Fruit fly (Drosophila melanogaster) whole organism, pupa: ENCODE data around the gene tfc.

Source experiments
- CG10348 ChIP-seq: fragments of 200-800 bp; sonication (Bioruptor generic); IDR thresholded peaks from 2 replicates; pipeline ENCODE4 v1.3.6; 2022; ENCODE audit warnings: missing biosample characterization, missing genetic modification characterization
- CG12605 ChIP-seq: fragments of 200-800 bp; sonication (Bioruptor generic); IDR thresholded peaks from 2 replicates; pipeline ENCODE4 v1.3.6; 2022; ENCODE audit warnings: missing biosample characterization, missing genetic modification characterization
- CG13204 ChIP-seq: fragments of 200-800 bp; sonication (Bioruptor generic); optimal IDR thresholded peaks from 2 replicates; lab custom pipeline; 2018; ENCODE audit warnings: missing biosample characterization, mild to moderate bottlenecking, missing genetic modification characterization, moderate library complexity
- CG14655 ChIP-seq: fragments of 200-800 bp; sonication (Bioruptor generic); optimal IDR thresholded peaks from 3 replicates; lab custom pipeline; 2017; ENCODE audit warnings: mild to moderate bottlenecking, missing biosample characterization, missing genetic modification reagents, missing genetic modification characterization
- CG15710 ChIP-seq: fragments of 200-800 bp; sonication (Bioruptor generic); optimal IDR thresholded peaks from 2 replicates; lab custom pipeline; 2018; ENCODE audit warnings: missing biosample characterization, mild to moderate bottlenecking, missing genetic modification characterization, moderate library complexity
- CG17806 ChIP-seq: fragments of 200-800 bp; sonication (Bioruptor generic); optimal IDR thresholded peaks from 2 replicates; lab custom pipeline; 2018; ENCODE audit warnings: missing biosample characterization, mild to moderate bottlenecking, missing genetic modification characterization, moderate library complexity
- CG32121 ChIP-seq: fragments of 200-800 bp; sonication (Bioruptor generic); IDR thresholded peaks from 2 replicates; pipeline ENCODE4 v1.3.6; 2022; ENCODE audit warnings: missing biosample characterization, missing genetic modification characterization
- CG34367 ChIP-seq: fragments of 200-800 bp; sonication (Bioruptor generic); optimal IDR thresholded peaks from 2 replicates; lab custom pipeline; 2018; ENCODE audit warnings: missing biosample characterization, mild to moderate bottlenecking, missing genetic modification characterization
- CG4496 ChIP-seq: fragments of 200-800 bp; sonication (Bioruptor generic); IDR thresholded peaks from 3 replicates; pipeline ENCODE4 v1.3.6; 2022; ENCODE audit warnings: missing biosample characterization, missing genetic modification characterization
- CG8159 ChIP-seq: fragments of 200-800 bp; sonication (Bioruptor generic); optimal IDR thresholded peaks from 3 replicates; lab custom pipeline; 2018; ENCODE audit warnings: missing biosample characterization, mild to moderate bottlenecking, missing genetic modification characterization, moderate library complexity
- CG8301 ChIP-seq: fragments of 200-800 bp; sonication (Bioruptor generic); optimal IDR thresholded peaks from 2 replicates; lab custom pipeline; 2018; ENCODE audit warnings: missing biosample characterization, mild to moderate bottlenecking, missing genetic modification characterization
- CG9948 ChIP-seq: fragments of 200-800 bp; sonication (Bioruptor generic); optimal IDR thresholded peaks from 2 replicates; lab custom pipeline; 2018; ENCODE audit warnings: missing biosample characterization, mild to moderate bottlenecking, missing genetic modification characterization, moderate library complexity
- D1 ChIP-seq: fragments of 200-800 bp; sonication (Bioruptor generic); optimal IDR thresholded peaks from 2 replicates; lab custom pipeline; 2018; ENCODE audit warnings: missing biosample characterization, mild to moderate bottlenecking, missing genetic modification characterization, moderate library complexity
- EcR ChIP-seq: fragments of 200-800 bp; sonication (Bioruptor generic); optimal IDR thresholded peaks from 3 replicates; lab custom pipeline; 2019; ENCODE audit warnings: missing biosample characterization, missing genetic modification characterization, mild to moderate bottlenecking, moderate library complexity, missing genetic modification reagents
- Ets98B ChIP-seq: fragments of 200-800 bp; sonication (Bioruptor generic); IDR thresholded peaks from 2 replicates; pipeline ENCODE4 v1.3.6; 2022; ENCODE audit warnings: missing biosample characterization, missing genetic modification characterization
- Pif1A ChIP-seq: fragments of 200-800 bp; sonication (Bioruptor generic); optimal IDR thresholded peaks from 3 replicates; lab custom pipeline; 2016; ENCODE audit warnings: missing biosample characterization, missing genetic modification characterization
- Pif1B ChIP-seq: fragments of 200-800 bp; sonication (Bioruptor generic); optimal IDR thresholded peaks from 3 replicates; lab custom pipeline; 2016; ENCODE audit warnings: missing biosample characterization, missing genetic modification characterization
- Snoo ChIP-seq: fragments of 200-800 bp; sonication (Bioruptor generic); optimal IDR thresholded peaks from 3 replicates; lab custom pipeline; 2017; ENCODE audit warnings: missing biosample characterization, mild to moderate bottlenecking, missing genetic modification characterization, inconsistent platforms
- fd96Ca ChIP-seq: fragments of 200-800 bp; sonication (Bioruptor generic); IDR thresholded peaks from 3 replicates; pipeline ENCODE4 v1.3.6; 2022; ENCODE audit warnings: missing biosample characterization, missing genetic modification characterization
- gl ChIP-seq: fragments of 200-800 bp; sonication (Bioruptor generic); optimal IDR thresholded peaks from 2 replicates; lab custom pipeline; 2018; ENCODE audit warnings: missing biosample characterization, mild to moderate bottlenecking, missing genetic modification characterization
- rn ChIP-seq: fragments of 200-800 bp; sonication (Bioruptor generic); IDR thresholded peaks from 2 replicates; pipeline ENCODE4 v1.3.6; 2022; ENCODE audit warnings: missing biosample characterization, missing genetic modification characterization

Gene tfc

DNA sequence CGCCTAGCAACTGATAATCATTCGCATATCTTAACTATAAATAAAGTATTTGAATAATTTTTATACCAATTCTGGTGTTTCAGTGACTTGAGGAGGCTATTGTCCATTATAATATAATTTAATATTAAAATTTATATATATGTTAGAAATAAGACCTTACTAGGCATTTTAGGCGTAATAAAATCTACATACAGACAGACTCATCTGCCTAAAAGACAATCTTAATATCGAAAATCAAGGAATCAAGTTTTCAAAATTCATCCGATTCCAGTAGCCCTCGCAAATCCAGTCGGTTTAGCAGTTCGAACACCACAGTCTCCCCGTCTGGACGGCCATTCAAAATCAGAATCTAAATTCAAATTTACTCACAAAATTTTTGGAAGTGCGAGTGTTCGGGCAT, 4.5 kb upstream of the tfc start, which contains the start of the genes CG9130 and CG9133:
Gene CG9130, plus strand, starts transcription at position 301 of the 400 bp plus-strand sequence.
Gene CG9133, plus strand, starts transcription at position 301 of the 400 bp plus-strand sequence.
- TF ChIP-seq rn (no peak), Snoo (tag; lab: Kevin White, UChicago) (no peak), CG34367 (tag; lab: Kevin White, UChicago) (no peak), Pif1A (GFP tag; lab: Kevin White, UChicago) (no peak), fd96Ca (GFP tag; lab: Robert Waterston, UW) (no peak), CG15710 (tag; lab: Kevin White, UChicago) (no peak), CG12605 (GFP tag; lab: Robert Waterston, UW) (no peak), Ets98B (no peak), CG8159 (tag; lab: Kevin White, UChicago) (no peak), EcR (GFP tag; lab: Kevin White, UChicago) (no peak), Pif1B (GFP tag; lab: Kevin White, UChicago) (no peak), CG17806 (tag; lab: Kevin White, UChicago) (no peak), CG4496 (GFP tag; lab: Robert Waterston, UW) (no peak), D1 (tag; lab: Kevin White, UChicago) (no peak), CG8301 (no peak)
- TF ChIP-seq, all 21 proteins: peak for 0

- no peak for TF ChIP-seq rn
- TF ChIP-seq CG10348 (GFP tag; lab: Robert Waterston, UW): no peak
- no peak for TF ChIP-seq fd96Ca (GFP tag; lab: Robert Waterston, UW)
- no peak for TF ChIP-seq Pif1A (GFP tag; lab: Kevin White, UChicago)
- no peak for TF ChIP-seq CG15710 (tag; lab: Kevin White, UChicago)
- no peak for TF ChIP-seq CG32121
- TF ChIP-seq Pif1B (GFP tag; lab: Kevin White, UChicago): no peak
- no peak for TF ChIP-seq CG12605 (GFP tag; lab: Robert Waterston, UW)
- TF ChIP-seq D1 (tag; lab: Kevin White, UChicago): no peak
- TF ChIP-seq CG8159 (tag; lab: Kevin White, UChicago): no peak
- TF ChIP-seq EcR (GFP tag; lab: Kevin White, UChicago): no peak
- no peak for TF ChIP-seq CG9948 (tag; lab: Kevin White, UChicago)
- TF ChIP-seq gl (tag; lab: Kevin White, UChicago): no peak
- TF ChIP-seq Ets98B: no peak
- no peak for TF ChIP-seq CG13204 (GFP tag; lab: Kevin White, UChicago)
- TF ChIP-seq CG4496 (GFP tag; lab: Robert Waterston, UW): no peak
- TF ChIP-seq CG34367 (tag; lab: Kevin White, UChicago): no peak
These were observed 2.3 kb downstream of the tfc start for dm6 chr3L:1258547-1258946.

DNA sequence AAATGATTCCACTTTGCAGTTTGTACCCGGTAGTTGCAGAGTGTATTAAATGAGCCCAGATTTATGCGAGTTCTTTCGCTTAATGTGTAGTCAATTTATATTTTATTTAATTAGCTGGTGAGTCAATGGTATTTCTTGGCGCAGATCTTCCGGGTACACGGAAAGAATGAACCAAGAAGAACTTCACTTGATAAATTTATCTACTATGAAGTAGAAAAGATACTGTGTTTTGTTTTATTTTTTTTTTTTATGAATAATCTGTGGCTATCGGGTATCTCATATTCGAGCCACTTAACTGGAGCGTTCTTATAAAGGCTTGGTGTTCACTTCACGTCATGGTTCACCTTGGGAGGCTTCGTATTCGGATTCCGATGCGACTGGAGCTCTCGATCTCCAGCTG, 8.7 kb downstream of the tfc start:
- TF ChIP-seq Pif1B (GFP tag; lab: Kevin White, UChicago) (peak; percentile 57), CG32121 (no peak), Snoo (tag; lab: Kevin White, UChicago) (peak; percentile 7), CG10348 (GFP tag; lab: Robert Waterston, UW) (no peak), CG14655 (GFP tag; lab: Kevin White, UChicago) (peak; percentile 69), Pif1A (GFP tag; lab: Kevin White, UChicago) (peak; percentile 50), CG12605 (GFP tag; lab: Robert Waterston, UW) (no peak), CG9948 (tag; lab: Kevin White, UChicago) (peak; percentile 25), CG8301 (peak; percentile 33), CG8159 (tag; lab: Kevin White, UChicago) (peak; percentile 25), Ets98B (no peak), CG13204 (GFP tag; lab: Kevin White, UChicago) (no peak)

DNA sequence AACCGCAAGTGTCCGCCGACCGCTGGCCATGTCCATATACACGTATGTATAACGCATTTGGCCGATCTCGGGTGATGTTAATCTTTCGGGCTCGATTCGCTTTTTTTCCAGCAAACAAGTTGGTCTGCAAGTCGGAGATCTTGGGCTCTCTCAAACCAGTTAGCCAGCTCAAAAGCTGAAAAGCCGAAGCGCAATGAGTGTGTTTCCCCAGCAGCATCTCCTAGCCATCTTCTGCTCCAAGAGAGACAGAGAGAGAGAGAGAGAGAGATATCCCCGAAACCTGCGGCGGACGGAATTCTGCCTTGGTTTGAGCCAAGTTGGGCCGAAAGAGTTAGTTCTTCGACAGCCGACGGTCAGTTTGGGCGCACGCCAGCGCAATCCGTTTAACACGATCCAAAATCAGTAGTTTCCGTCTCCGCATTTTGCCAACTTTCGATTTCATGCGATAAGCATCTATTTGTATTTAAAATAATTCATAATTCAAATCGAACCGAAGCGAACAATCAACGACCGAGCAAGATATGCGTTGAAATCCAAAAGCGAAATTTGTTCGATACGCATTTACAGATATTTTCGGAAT, 9.3 kb downstream of the tfc start:
- TF ChIP-seq EcR (GFP tag; lab: Kevin White, UChicago) (peak; percentile 47), D1 (tag; lab: Kevin White, UChicago) (no peak), CG4496 (GFP tag; lab: Robert Waterston, UW) (peak; percentile 31; the same call in 1 of the 3 replicates), Snoo (tag; lab: Kevin White, UChicago) (no peak), fd96Ca (GFP tag; lab: Robert Waterston, UW) (no peak), CG8159 (tag; lab: Kevin White, UChicago) (no peak), CG17806 (tag; lab: Kevin White, UChicago) (no peak), CG32121 (no peak), gl (tag; lab: Kevin White, UChicago) (no peak), CG14655 (GFP tag; lab: Kevin White, UChicago) (no peak), rn (no peak), Pif1A (GFP tag; lab: Kevin White, UChicago) (no peak), CG15710 (tag; lab: Kevin White, UChicago) (no peak), CG12605 (GFP tag; lab: Robert Waterston, UW) (no peak), CG10348 (GFP tag; lab: Robert Waterston, UW) (no peak), CG8301 (no peak), CG13204 (GFP tag; lab: Kevin White, UChicago) (peak; percentile 1), CG9948 (tag; lab: Kevin White, UChicago) (no peak), Ets98B (peak; percentile 14; the same call in 1 of the 2 replicates), CG34367 (tag; lab: Kevin White, UChicago) (no peak), Pif1B (GFP tag; lab: Kevin White, UChicago) (no peak)
- TF ChIP-seq, all 21 proteins: peak for 4

dm6 chr3L:1269013-1269412, 12.8 kb downstream of the tfc start:
- TF ChIP-seq EcR (GFP tag; lab: Kevin White, UChicago) (peak; percentile 92), CG4496 (GFP tag; lab: Robert Waterston, UW) (no peak), CG13204 (GFP tag; lab: Kevin White, UChicago) (peak; percentile 29)
